Fruit fly (Drosophila melanogaster): ENCODE measurements around the gene Cds.

Gene Cds

dm6 chr3L:8127712-8128210 lies at the start of gene Cds, which contains the start of gene Uba2:
TSS of gene Cds (plus strand) at chr3L:8127762.
TSS of gene Uba2 (minus strand) at chr3L:8127818.
- TF ChIP-seq CG11617 (GFP tag; optimal IDR thresholded peaks at IDR 0.05) (peak; percentile 97), ovo (GFP tag; optimal IDR thresholded peaks at IDR 0.05) (peak; percentile 97), kay (GFP tag; ENCODE audit: borderline replicate concordance) (no peak), cnc (optimal IDR thresholded peaks at IDR 0.05) (no peak), CG7045 (GFP tag; optimal IDR thresholded peaks at IDR 0.05) (peak; percentile 96), CG7101 (tag; optimal IDR thresholded peaks at IDR 0.05) (peak; percentile 98), tj (GFP tag; optimal IDR thresholded peaks at IDR 0.05) (peak; percentile 93), CG33017 (tag; optimal IDR thresholded peaks at IDR 0.05) (peak; percentile 95), toe (GFP tag; optimal IDR thresholded peaks at IDR 0.05) (peak; percentile 96), bab1 (GFP tag; optimal IDR thresholded peaks at IDR 0.05) (peak; percentile 97), CG1620 (GFP tag; optimal IDR thresholded peaks at IDR 0.05) (peak; percentile 90), CG5204 (GFP tag; optimal IDR thresholded peaks at IDR 0.05) (peak; percentile 90), Crg-1 (GFP tag; optimal IDR thresholded peaks at IDR 0.05) (peak; percentile 96), Hr96 (GFP tag; optimal IDR thresholded peaks at IDR 0.05) (no peak), Mnt (GFP tag; optimal IDR thresholded peaks at IDR 0.05) (peak; percentile 89), cic (GFP tag; optimal IDR thresholded peaks at IDR 0.05) (peak; percentile 87), CG14711 (tag; optimal IDR thresholded peaks at IDR 0.05) (peak; percentile 97), pad (GFP tag; optimal IDR thresholded peaks at IDR 0.05) (peak; percentile 88), CG12768 (GFP tag; optimal IDR thresholded peaks at IDR 0.05) (peak; percentile 95), Clk (GFP tag; optimal IDR thresholded peaks at IDR 0.05) (peak; percentile 92)

DNA sequence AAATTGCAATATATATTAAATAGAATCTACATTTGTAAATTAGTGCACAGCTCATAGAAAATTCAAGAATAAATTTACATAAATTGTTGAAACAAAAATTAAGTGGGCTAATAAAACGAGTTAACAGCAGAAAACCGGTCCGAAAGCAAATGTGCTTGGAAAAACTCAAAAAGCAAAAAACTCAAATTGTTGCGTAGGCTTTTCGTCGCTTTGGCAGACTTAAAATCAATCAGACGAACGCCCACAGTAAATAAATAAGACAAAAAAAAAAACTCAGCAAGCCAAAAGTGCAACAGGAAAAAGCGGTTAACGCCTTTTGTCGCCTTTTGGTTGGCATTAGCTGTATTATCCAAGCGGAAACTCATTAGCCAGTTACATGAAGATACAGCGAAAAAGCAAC lies 49.6 kb upstream of the Cds start:
- TF ChIP-seq Mnt (GFP tag; optimal IDR thresholded peaks at IDR 0.05), result no peak
- no peak for TF ChIP-seq cnc (optimal IDR thresholded peaks at IDR 0.05)
- TF ChIP-seq bab1 (GFP tag; optimal IDR thresholded peaks at IDR 0.05), result no peak

dm6 chr3L:8079598-8079997 lies 48.0 kb upstream of the Cds start:
- TF ChIP-seq kay (GFP tag; ENCODE audit: borderline replicate concordance) (no peak), CG12768 (GFP tag; optimal IDR thresholded peaks at IDR 0.05) (no peak), cic (GFP tag; optimal IDR thresholded peaks at IDR 0.05) (no peak), bab1 (GFP tag; optimal IDR thresholded peaks at IDR 0.05) (no peak), pad (GFP tag; optimal IDR thresholded peaks at IDR 0.05) (no peak), Clk (GFP tag; optimal IDR thresholded peaks at IDR 0.05) (no peak), tj (GFP tag; optimal IDR thresholded peaks at IDR 0.05) (no peak), Crg-1 (GFP tag; optimal IDR thresholded peaks at IDR 0.05) (no peak), cnc (optimal IDR thresholded peaks at IDR 0.05) (no peak), CG5204 (GFP tag; optimal IDR thresholded peaks at IDR 0.05) (no peak), CG7045 (GFP tag; optimal IDR thresholded peaks at IDR 0.05) (no peak), CG7101 (tag; optimal IDR thresholded peaks at IDR 0.05) (no peak), CG1620 (GFP tag; optimal IDR thresholded peaks at IDR 0.05) (no peak), CG33017 (tag; optimal IDR thresholded peaks at IDR 0.05) (no peak)

DNA sequence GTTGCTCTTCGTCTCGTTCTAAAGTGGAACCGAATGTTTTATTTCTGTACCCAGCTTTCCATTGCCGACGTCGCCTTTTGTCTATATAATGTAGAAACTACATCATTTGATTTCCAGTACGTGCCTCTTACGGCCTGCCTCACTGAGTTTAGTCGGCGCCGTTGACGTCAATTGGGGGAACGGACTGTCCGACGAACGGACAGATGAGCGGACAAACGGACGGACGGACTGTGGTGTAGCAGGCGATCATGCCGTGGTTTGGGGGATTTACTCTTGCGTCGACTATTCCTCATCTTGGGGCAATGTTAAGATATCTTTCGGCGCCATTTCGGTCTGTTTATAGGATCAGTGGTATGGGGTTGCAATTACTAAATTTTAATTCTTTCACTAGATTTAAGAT lies 46.8 kb upstream of the Cds start:
- TF ChIP-seq bab1 (GFP tag; optimal IDR thresholded peaks at IDR 0.05), result no peak
- no peak for TF ChIP-seq pad (GFP tag; optimal IDR thresholded peaks at IDR 0.05)
- no peak for TF ChIP-seq CG33017 (tag; optimal IDR thresholded peaks at IDR 0.05)
- TF ChIP-seq Crg-1 (GFP tag; optimal IDR thresholded peaks at IDR 0.05), result no peak
- no peak for TF ChIP-seq CG1620 (GFP tag; optimal IDR thresholded peaks at IDR 0.05)
- TF ChIP-seq tj (GFP tag; optimal IDR thresholded peaks at IDR 0.05), result no peak
- no peak for TF ChIP-seq cnc (optimal IDR thresholded peaks at IDR 0.05)
- no peak for TF ChIP-seq CG12768 (GFP tag; optimal IDR thresholded peaks at IDR 0.05)
- TF ChIP-seq ovo (GFP tag; optimal IDR thresholded peaks at IDR 0.05), result no peak
- no peak for TF ChIP-seq CG14711 (tag; optimal IDR thresholded peaks at IDR 0.05)
- TF ChIP-seq CG5204 (GFP tag; optimal IDR thresholded peaks at IDR 0.05), result no peak
- TF ChIP-seq CG11617 (GFP tag; optimal IDR thresholded peaks at IDR 0.05), result no peak
- no peak for TF ChIP-seq toe (GFP tag; optimal IDR thresholded peaks at IDR 0.05)
- no peak for TF ChIP-seq cic (GFP tag; optimal IDR thresholded peaks at IDR 0.05)
- no peak for TF ChIP-seq Clk (GFP tag; optimal IDR thresholded peaks at IDR 0.05)

dm6 chr3L:8081822-8082221 lies 45.7 kb upstream of the Cds start:
- peak; percentile 31 for TF ChIP-seq ovo (GFP tag; optimal IDR thresholded peaks at IDR 0.05)
- TF ChIP-seq bab1 (GFP tag; optimal IDR thresholded peaks at IDR 0.05), result no peak
- TF ChIP-seq Mnt (GFP tag; optimal IDR thresholded peaks at IDR 0.05), result peak; percentile 72
- TF ChIP-seq CG14711 (tag; optimal IDR thresholded peaks at IDR 0.05), result peak; percentile 63
- TF ChIP-seq tj (GFP tag; optimal IDR thresholded peaks at IDR 0.05), result peak; percentile 22
- peak; percentile 87 for TF ChIP-seq Crg-1 (GFP tag; optimal IDR thresholded peaks at IDR 0.05)
- peak; percentile 20 for TF ChIP-seq CG1620 (GFP tag; optimal IDR thresholded peaks at IDR 0.05)
- peak; percentile 24 for TF ChIP-seq Clk (GFP tag; optimal IDR thresholded peaks at IDR 0.05)
- no peak for TF ChIP-seq cnc (optimal IDR thresholded peaks at IDR 0.05)
- peak; percentile 84 for TF ChIP-seq CG33017 (tag; optimal IDR thresholded peaks at IDR 0.05)
- TF ChIP-seq CG12768 (GFP tag; optimal IDR thresholded peaks at IDR 0.05), result peak; percentile 75
- TF ChIP-seq CG11617 (GFP tag; optimal IDR thresholded peaks at IDR 0.05), result peak; percentile 47
- TF ChIP-seq Hr96 (GFP tag; optimal IDR thresholded peaks at IDR 0.05), result peak; percentile 63
- peak; percentile 60 for TF ChIP-seq pad (GFP tag; optimal IDR thresholded peaks at IDR 0.05)
- TF ChIP-seq CG7045 (GFP tag; optimal IDR thresholded peaks at IDR 0.05), result peak; percentile 68
- no peak for TF ChIP-seq toe (GFP tag; optimal IDR thresholded peaks at IDR 0.05)
- TF ChIP-seq kay (GFP tag; ENCODE audit: borderline replicate concordance), result peak; percentile 91
- peak; percentile 80 for TF ChIP-seq cic (GFP tag; optimal IDR thresholded peaks at IDR 0.05)
- no peak for TF ChIP-seq CG5204 (GFP tag; optimal IDR thresholded peaks at IDR 0.05)
- TF ChIP-seq CG7101 (tag; optimal IDR thresholded peaks at IDR 0.05), result peak; percentile 80

DNA sequence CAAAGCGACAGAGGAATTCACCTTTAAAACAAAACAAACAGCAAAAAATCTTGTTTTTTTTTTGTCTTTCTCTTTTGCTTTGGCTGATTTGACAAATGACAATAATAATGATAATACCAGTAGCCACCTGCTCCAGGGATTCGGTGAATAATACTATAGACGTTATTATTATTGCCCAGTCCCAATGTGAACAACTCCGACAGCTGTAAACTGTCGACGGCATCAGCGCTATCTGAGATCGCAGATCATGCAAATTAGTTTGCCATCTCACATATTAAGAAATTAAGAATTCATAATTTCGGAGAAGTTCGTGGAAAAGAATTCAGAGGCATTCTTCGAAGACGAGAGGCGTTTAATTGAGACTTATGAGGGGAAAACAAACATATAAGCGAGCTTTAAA lies 41.3 kb upstream of the Cds start:
- no peak for TF ChIP-seq cic (GFP tag; optimal IDR thresholded peaks at IDR 0.05)
- TF ChIP-seq CG14711 (tag; optimal IDR thresholded peaks at IDR 0.05), result no peak
- TF ChIP-seq ovo (GFP tag; optimal IDR thresholded peaks at IDR 0.05), result no peak
- TF ChIP-seq Hr96 (GFP tag; optimal IDR thresholded peaks at IDR 0.05), result no peak
- no peak for TF ChIP-seq Crg-1 (GFP tag; optimal IDR thresholded peaks at IDR 0.05)
- TF ChIP-seq Clk (GFP tag; optimal IDR thresholded peaks at IDR 0.05), result no peak
- TF ChIP-seq pad (GFP tag; optimal IDR thresholded peaks at IDR 0.05), result no peak
- no peak for TF ChIP-seq CG11617 (GFP tag; optimal IDR thresholded peaks at IDR 0.05)
- no peak for TF ChIP-seq Mnt (GFP tag; optimal IDR thresholded peaks at IDR 0.05)
- TF ChIP-seq cnc (optimal IDR thresholded peaks at IDR 0.05), result no peak
- no peak for TF ChIP-seq bab1 (GFP tag; optimal IDR thresholded peaks at IDR 0.05)
- no peak for TF ChIP-seq CG7101 (tag; optimal IDR thresholded peaks at IDR 0.05)
- no peak for TF ChIP-seq CG1620 (GFP tag; optimal IDR thresholded peaks at IDR 0.05)
- no peak for TF ChIP-seq toe (GFP tag; optimal IDR thresholded peaks at IDR 0.05)
- TF ChIP-seq CG33017 (tag; optimal IDR thresholded peaks at IDR 0.05), result no peak
- TF ChIP-seq CG5204 (GFP tag; optimal IDR thresholded peaks at IDR 0.05), result no peak
- TF ChIP-seq CG7045 (GFP tag; optimal IDR thresholded peaks at IDR 0.05), result no peak
- TF ChIP-seq tj (GFP tag; optimal IDR thresholded peaks at IDR 0.05), result no peak
- TF ChIP-seq kay (GFP tag; ENCODE audit: borderline replicate concordance), result no peak
